Worm (Caenorhabditis elegans) whole organism, young adult: ENCODE results near the gene F37C4.8.

Source experiments
- C06A6.2 ChIP-seq: fragments of 200-800 bp; sonication (Bioruptor generic); conservative IDR thresholded peaks from 2 replicates; pipeline ENCODE4 v1.3.6; 2022; ENCODE audit warnings: missing genetic modification characterization, missing compliant biosample characterization
- F39B2.1 ChIP-seq: fragments of 200-800 bp; sonication (Bioruptor generic); IDR thresholded peaks from 2 replicates; pipeline ENCODE4 v1.3.6; 2022; ENCODE audit warnings: missing genetic modification reagents, missing genetic modification characterization, missing compliant biosample characterization
- F55B11.4 ChIP-seq: sonication (generic microtip); optimal IDR thresholded peaks from 2 replicates; lab custom pipeline; 2016; ENCODE audit warnings: missing compliant biosample characterization, missing genetic modification characterization, borderline replicate concordance; ENCODE audit not compliant: insufficient read depth
- F57A8.1 ChIP-seq: fragments of 200-800 bp; sonication (Bioruptor generic); optimal IDR thresholded peaks from 2 replicates; lab custom pipeline; 2018; ENCODE audit warnings: mild to moderate bottlenecking, missing genetic modification characterization, moderate library complexity, missing compliant biosample characterization
- K12H6.12 ChIP-seq: fragments of 200-800 bp; sonication (Bioruptor generic); optimal IDR thresholded peaks from 2 replicates; lab custom pipeline; 2018; ENCODE audit warnings: mild to moderate bottlenecking, missing genetic modification characterization, missing compliant biosample characterization
- T07F8.4 ChIP-seq: sonication (generic microtip); optimal IDR thresholded peaks from 2 replicates; lab custom pipeline; 2016; ENCODE audit warnings: mild to moderate bottlenecking, missing genetic modification characterization, moderate library complexity, missing compliant biosample characterization
- Y67H2A.10 ChIP-seq: fragments of 200-800 bp; sonication (Bioruptor generic); conservative IDR thresholded peaks from 2 replicates; pipeline ENCODE4 v1.3.6; 2022; ENCODE audit warnings: missing genetic modification reagents, missing genetic modification characterization, missing compliant biosample characterization
- ama-1 ChIP-seq, 3 experiments: fragments of 150-350 bp in 1 of 3; sonication (generic microtip) in 2 of 3; optimal IDR thresholded peaks; 2 replicates each; lab custom pipeline; 2014 to 2018; ENCODE audit warnings: missing biosample characterization in 2 of 3, missing genetic modification characterization in 2 of 3, missing genetic modification reagents in 2 of 3
- aptf-2 ChIP-seq: fragments of 200-800 bp; sonication (Bioruptor generic); conservative IDR thresholded peaks from 2 replicates; pipeline ENCODE4 v1.3.6; 2022; ENCODE audit warnings: missing genetic modification reagents, missing genetic modification characterization, missing compliant biosample characterization
- aptf-3 ChIP-seq: fragments of 200-800 bp; sonication (Bioruptor generic); IDR thresholded peaks from 2 replicates; pipeline ENCODE4 v1.3.6; 2022; ENCODE audit warnings: missing genetic modification characterization, missing compliant biosample characterization
- athp-1 ChIP-seq: sonication (generic microtip); optimal IDR thresholded peaks from 2 replicates; lab custom pipeline; 2017; ENCODE audit warnings: mild to moderate bottlenecking, missing genetic modification characterization, missing compliant biosample characterization
- bed-2 ChIP-seq: fragments of 200-800 bp; sonication (Bioruptor generic); IDR thresholded peaks from 2 replicates; pipeline ENCODE4 v1.3.6; 2022; ENCODE audit warnings: missing genetic modification reagents, missing genetic modification characterization, missing compliant biosample characterization
- cebp-1 ChIP-seq, 2 experiments: fragments of 200-800 bp in 1 of 2; sonication (Bioruptor generic) in 1 of 2; sonication (generic microtip) in 1 of 2; IDR thresholded peaks in 1 of 2; optimal IDR thresholded peaks in 1 of 2; 2 replicates each; pipeline versions ENCODE4 v1.3.6 to Lab custom; 2017 to 2022; ENCODE audit warnings: missing compliant biosample characterization in 2 of 2, missing genetic modification characterization in 2 of 2, mild to moderate bottlenecking in 1 of 2, missing genetic modification reagents in 1 of 2, moderate library complexity in 1 of 2
- egrh-3 ChIP-seq: fragments of 200-800 bp; sonication (Bioruptor generic); IDR thresholded peaks from 2 replicates; pipeline ENCODE4 v1.3.6; 2022; ENCODE audit warnings: missing genetic modification reagents, missing genetic modification characterization, missing compliant biosample characterization
- ekl-4 ChIP-seq: fragments of 200-800 bp; sonication (Bioruptor generic); IDR thresholded peaks from 2 replicates; pipeline ENCODE4 v1.3.6; 2022; ENCODE audit warnings: missing genetic modification reagents, missing genetic modification characterization, missing compliant biosample characterization
- fkh-3 ChIP-seq: sonication (generic microtip); optimal IDR thresholded peaks from 2 replicates; lab custom pipeline; 2016; ENCODE audit warnings: mild to moderate bottlenecking, missing genetic modification characterization, missing compliant biosample characterization
- gei-17 ChIP-seq: fragments of 200-800 bp; sonication (Bioruptor generic); optimal IDR thresholded peaks from 2 replicates; lab custom pipeline; 2018; ENCODE audit warnings: mild to moderate bottlenecking, missing genetic modification characterization, missing compliant biosample characterization
- hlh-26 ChIP-seq: fragments of 200-800 bp; sonication (Bioruptor generic); conservative IDR thresholded peaks from 2 replicates; pipeline ENCODE4 v1.3.6; 2022; ENCODE audit warnings: missing genetic modification reagents, missing genetic modification characterization, missing compliant biosample characterization
- hmg-20 ChIP-seq: fragments of 200-800 bp; sonication (Bioruptor generic); IDR thresholded peaks from 2 replicates; pipeline ENCODE4 v1.3.6; 2022; ENCODE audit warnings: missing genetic modification reagents, missing genetic modification characterization, missing compliant biosample characterization
- lin-40 ChIP-seq: sonication (generic microtip); optimal IDR thresholded peaks from 2 replicates; lab custom pipeline; 2016; ENCODE audit warnings: missing genetic modification characterization, mild to moderate bottlenecking, missing compliant biosample characterization, missing genotype, missing genetic modification reagents
- lin-54 ChIP-seq: fragments of 200-800 bp; sonication (Bioruptor generic); optimal IDR thresholded peaks from 2 replicates; lab custom pipeline; 2018; ENCODE audit warnings: mild to moderate bottlenecking, missing genetic modification characterization, missing compliant biosample characterization
- madf-8 ChIP-seq: fragments of 200-800 bp; sonication (Bioruptor generic); conservative IDR thresholded peaks from 2 replicates; pipeline ENCODE4 v1.3.6; 2022; ENCODE audit warnings: missing genetic modification reagents, missing genetic modification characterization, missing compliant biosample characterization
- mel-28 ChIP-seq: sonication (generic microtip); optimal IDR thresholded peaks from 2 replicates; lab custom pipeline; 2016; ENCODE audit warnings: borderline replicate concordance, mild to moderate bottlenecking, missing genetic modification characterization, missing compliant biosample characterization
- mxl-1 ChIP-seq: sonication (generic microtip); optimal IDR thresholded peaks from 2 replicates; lab custom pipeline; 2016; ENCODE audit warnings: missing genetic modification characterization, missing compliant biosample characterization
- nfya-1 ChIP-seq: sonication (generic microtip); optimal IDR thresholded peaks from 2 replicates; lab custom pipeline; 2017; ENCODE audit warnings: antibody characterized with exemption, missing compliant biosample characterization, missing genetic modification characterization, borderline replicate concordance; ENCODE audit not compliant: insufficient read depth
- nhr-120 ChIP-seq: fragments of 200-800 bp; sonication (Bioruptor generic); IDR thresholded peaks from 2 replicates; pipeline ENCODE4 v1.3.6; 2022; ENCODE audit warnings: missing genetic modification characterization, missing compliant biosample characterization
- nhr-179 ChIP-seq: sonication (generic microtip); optimal IDR thresholded peaks from 2 replicates; lab custom pipeline; 2016; ENCODE audit warnings: mild to moderate bottlenecking, missing genetic modification characterization, missing compliant biosample characterization
- nhr-80 ChIP-seq: sonication (generic microtip); optimal IDR thresholded peaks from 2 replicates; lab custom pipeline; 2016; ENCODE audit warnings: missing genetic modification characterization, missing compliant biosample characterization
- nhr-90 ChIP-seq: sonication (generic microtip); optimal IDR thresholded peaks from 2 replicates; lab custom pipeline; 2016; ENCODE audit warnings: missing genotype, mild to moderate bottlenecking, missing genetic modification characterization, missing compliant biosample characterization
- rcor-1 ChIP-seq: fragments of 200-800 bp; sonication (Bioruptor generic); IDR thresholded peaks from 2 replicates; pipeline ENCODE4 v1.3.6; 2022; ENCODE audit warnings: missing genetic modification reagents, missing genetic modification characterization, missing compliant biosample characterization
- rec-8 ChIP-seq, 2 experiments: sonication (generic microtip); optimal IDR thresholded peaks; 2 replicates each; lab custom pipeline; 2016; ENCODE audit warnings: mild to moderate bottlenecking in 2 of 2, missing genetic modification characterization in 2 of 2, missing genetic modification reagents in 2 of 2, missing genotype in 2 of 2, missing biosample characterization in 1 of 2, missing compliant biosample characterization in 1 of 2, moderate library complexity in 1 of 2
- snpc-1.3 ChIP-seq: sonication (generic microtip); optimal IDR thresholded peaks from 2 replicates; lab custom pipeline; 2017; ENCODE audit warnings: missing genetic modification characterization, mild to moderate bottlenecking, missing compliant biosample characterization, antibody characterized with exemption, moderate library complexity, missing genotype, missing genetic modification reagents; ENCODE audit not compliant: insufficient read depth
- sptf-2 ChIP-seq: fragments of 200-800 bp; sonication (Bioruptor generic); optimal IDR thresholded peaks from 2 replicates; lab custom pipeline; 2018; ENCODE audit warnings: mild to moderate bottlenecking, missing genetic modification characterization, missing compliant biosample characterization
- tbp1 ChIP-seq: fragments of 200-800 bp; sonication (Bioruptor generic); optimal IDR thresholded peaks from 2 replicates; lab custom pipeline; 2018; ENCODE audit warnings: mild to moderate bottlenecking, missing genetic modification characterization, missing compliant biosample characterization
- tlf-1 ChIP-seq: fragments of 200-800 bp; sonication (Bioruptor generic); optimal IDR thresholded peaks from 2 replicates; lab custom pipeline; 2018; ENCODE audit warnings: mild to moderate bottlenecking, missing genetic modification characterization, missing compliant biosample characterization
- unc-62 ChIP-seq: fragments of 150-350 bp; optimal IDR thresholded peaks from 2 replicates; lab custom pipeline; 2014; ENCODE audit warnings: missing biosample characterization, missing genetic modification reagents, missing genetic modification characterization
- zim-3 ChIP-seq: sonication (generic microtip); optimal IDR thresholded peaks from 2 replicates; lab custom pipeline; 2017; ENCODE audit warnings: mild to moderate bottlenecking, missing genetic modification characterization, moderate library complexity, missing compliant biosample characterization
- ztf-3 ChIP-seq: fragments of 200-800 bp; sonication (Bioruptor generic); optimal IDR thresholded peaks from 2 replicates; lab custom pipeline; 2018; ENCODE audit warnings: mild to moderate bottlenecking, missing genetic modification characterization, missing compliant biosample characterization

Gene F37C4.8

ce11 chrIV:3888963-3889362 is 7.9 kb upstream of the F37C4.8 start, which contains the start of gene oac-21:
TSS of gene oac-21 (plus strand) at chrIV:3889263.
- TF ChIP-seq F57A8.1 (GFP tag; lab: Kevin White, UChicago) = no peak
- TF ChIP-seq F39B2.1 (GFP tag; lab: Robert Waterston, UW) = no peak
- TF ChIP-seq nhr-90 (tag; lab: Kevin White, UChicago) = no peak
- no peak for TF ChIP-seq zim-3 (tag; lab: Kevin White, UChicago)
- TF ChIP-seq ztf-3 = no peak
- TF ChIP-seq egrh-3 = no peak
- no peak for TF ChIP-seq mxl-1 (tag; lab: Kevin White, UChicago)
- no peak for TF ChIP-seq hlh-26 (GFP tag; lab: Robert Waterston, UW)
- no peak for TF ChIP-seq nhr-179 (tag; lab: Kevin White, UChicago)
- TF ChIP-seq tbp1 (GFP tag; lab: Kevin White, UChicago) = no peak
- TF ChIP-seq snpc-1.3 = no peak
- no peak for TF ChIP-seq cebp-1 (GFP tag; IDR thresholded peaks at IDR 0.05; lab: Robert Waterston, UW)
- no peak for TF ChIP-seq cebp-1 (tag; optimal IDR thresholded peaks at IDR 0.05; lab: Kevin White, UChicago)
- no peak for TF ChIP-seq nfya-1 (tag; lab: Kevin White, UChicago)
- TF ChIP-seq athp-1 (tag; lab: Kevin White, UChicago) = no peak
- TF ChIP-seq, all 124 proteins: peak for 0

ce11 chrIV:3885369-3885768 is 4.3 kb upstream of the F37C4.8 start, which contains the start of gene oac-22:
TSS of gene oac-22 (plus strand) at chrIV:3885669.
- no peak for TF ChIP-seq lin-54 (GFP tag; lab: Kevin White, UChicago)
- TF ChIP-seq ama-1 (optimal IDR thresholded peaks at IDR 0.05; lab: Kevin White, UChicago) = no peak
- TF ChIP-seq ama-1 (GFP tag; optimal IDR thresholded peaks at IDR 0.05; lab: Kevin White, UChicago) = no peak
- no peak for TF ChIP-seq rec-8 (tag; optimal IDR thresholded peaks at IDR 0.05; lab: Kevin White, UChicago)
- no peak for TF ChIP-seq athp-1 (tag; lab: Kevin White, UChicago)
- no peak for TF ChIP-seq aptf-2 (GFP tag; lab: Robert Waterston, UW)
- no peak for TF ChIP-seq unc-62 (GFP tag; lab: Kevin White, UChicago)
- no peak for TF ChIP-seq bed-2
- no peak for TF ChIP-seq sptf-2 (GFP tag; lab: Kevin White, UChicago)
- TF ChIP-seq gei-17 (GFP tag; lab: Kevin White, UChicago) = no peak
- TF ChIP-seq F55B11.4 (tag; lab: Kevin White, UChicago) = no peak
- TF ChIP-seq rcor-1 = no peak
- no peak for TF ChIP-seq lin-40 (tag; lab: Kevin White, UChicago)
- no peak for TF ChIP-seq aptf-3 (GFP tag; lab: Robert Waterston, UW)
- TF ChIP-seq fkh-3 (tag; lab: Kevin White, UChicago) = no peak
- no peak for TF ChIP-seq tlf-1 (GFP tag; lab: Kevin White, UChicago)
- no peak for TF ChIP-seq K12H6.12 (tag; lab: Kevin White, UChicago)

ce11 chrIV:3878283-3878938 is 2.6 kb downstream of the F37C4.8 start, which contains the start of gene F37C4.6:
TSS of gene F37C4.6 (minus strand) at chrIV:3878333.
- TF ChIP-seq C06A6.2 (no peak), ekl-4 (no peak), nhr-80 (tag; lab: Kevin White, UChicago) (peak; percentile 76), mel-28 (tag; lab: Kevin White, UChicago) (no peak), madf-8 (GFP tag; lab: Robert Waterston, UW) (no peak), T07F8.4 (tag; lab: Kevin White, UChicago) (no peak), nhr-120 (no peak), Y67H2A.10 (GFP tag; lab: Robert Waterston, UW) (no peak), hmg-20 (GFP tag; lab: Robert Waterston, UW) (no peak)
- TF ChIP-seq, all 124 proteins: peak for 1
